Fruit fly (Drosophila melanogaster) whole organism, embryonic: ENCODE results near the gene Nsf2.

Experiments used
- Blimp-1 ChIP-seq: fragments of 200-800 bp; sonication (Bioruptor generic); optimal IDR thresholded peaks from 3 replicates; lab custom pipeline; 2018; ENCODE audit warnings: missing biosample characterization, missing genetic modification characterization, mild to moderate bottlenecking, moderate library complexity, missing genetic modification reagents
- CG10321 ChIP-seq: fragments of 200-800 bp; sonication (Bioruptor generic); IDR thresholded peaks from 2 replicates; pipeline ENCODE4 v1.3.6; 2022; ENCODE audit warnings: missing biosample characterization, missing genetic modification characterization
- CG12769 ChIP-seq: fragments of 200-800 bp; sonication (Bioruptor generic); optimal IDR thresholded peaks from 2 replicates; lab custom pipeline; 2019; ENCODE audit warnings: missing biosample characterization, mild to moderate bottlenecking, missing genetic modification characterization, moderate library complexity
- CG14710 ChIP-seq: fragments of 200-800 bp; sonication (Bioruptor generic); optimal IDR thresholded peaks from 3 replicates; lab custom pipeline; 2019; ENCODE audit warnings: missing biosample characterization, mild to moderate bottlenecking, missing genetic modification characterization, moderate library complexity
- CG15479 ChIP-seq: fragments of 200-800 bp; sonication (Bioruptor generic); optimal IDR thresholded peaks from 3 replicates; lab custom pipeline; 2019; ENCODE audit warnings: missing biosample characterization, mild to moderate bottlenecking, missing genetic modification characterization, moderate library complexity
- CG18262 ChIP-seq: fragments of 200-800 bp; optimal IDR thresholded peaks from 3 replicates; lab custom pipeline; 2019; ENCODE audit warnings: missing biosample characterization, mild to moderate bottlenecking, missing genetic modification characterization, moderate library complexity
- CG2199 ChIP-seq: fragments of 200-800 bp; sonication (Bioruptor generic); IDR thresholded peaks from 3 replicates; pipeline ENCODE4 v1.3.6; 2022; ENCODE audit warnings: missing biosample characterization, missing genetic modification characterization
- CG2875 ChIP-seq: fragments of 200-800 bp; sonication (Bioruptor generic); optimal IDR thresholded peaks from 2 replicates; lab custom pipeline; 2017; ENCODE audit warnings: missing biosample characterization, mild to moderate bottlenecking, missing genetic modification characterization, missing genetic modification reagents
- CG30020 ChIP-seq: fragments of 200-800 bp; optimal IDR thresholded peaks from 2 replicates; lab custom pipeline; 2019; ENCODE audit warnings: missing biosample characterization, mild to moderate bottlenecking, missing genetic modification characterization, moderate library complexity
- CG3163 ChIP-seq: fragments of 200-800 bp; sonication (Bioruptor generic); optimal IDR thresholded peaks from 3 replicates; lab custom pipeline; 2016; ENCODE audit warnings: missing biosample characterization, missing genetic modification characterization
- CG3407 ChIP-seq: fragments of 200-800 bp; sonication (Bioruptor generic); optimal IDR thresholded peaks from 2 replicates; lab custom pipeline; 2018; ENCODE audit warnings: missing biosample characterization, mild to moderate bottlenecking, missing genetic modification characterization
- CG5180 ChIP-seq: fragments of 200-800 bp; sonication (Bioruptor generic); optimal IDR thresholded peaks from 3 replicates; lab custom pipeline; 2017; ENCODE audit warnings: missing biosample characterization, missing genetic modification characterization, mild to moderate bottlenecking, moderate library complexity, missing genetic modification reagents
- CG6813 ChIP-seq: fragments of 200-800 bp; sonication (Bioruptor generic); optimal IDR thresholded peaks from 2 replicates; lab custom pipeline; 2017; ENCODE audit warnings: missing biosample characterization, missing genetic modification characterization, mild to moderate bottlenecking, moderate library complexity, missing genetic modification reagents
- CG8281 ChIP-seq: fragments of 200-800 bp; sonication (Bioruptor generic); optimal IDR thresholded peaks from 2 replicates; lab custom pipeline; 2018; ENCODE audit warnings: missing biosample characterization, mild to moderate bottlenecking, missing genetic modification characterization, moderate library complexity
- CG8290 ChIP-seq, 3 experiments: fragments of 200-800 bp; sonication (Bioruptor generic); optimal IDR thresholded peaks; 2 replicates each; lab custom pipeline; 2016 to 2019; ENCODE audit warnings: missing biosample characterization in 3 of 3, missing genetic modification characterization in 3 of 3, mild to moderate bottlenecking in 2 of 3, moderate library complexity in 1 of 3
- CG8924 ChIP-seq: fragments of 200-800 bp; optimal IDR thresholded peaks from 3 replicates; lab custom pipeline; 2019; ENCODE audit warnings: missing biosample characterization, mild to moderate bottlenecking, missing genetic modification characterization, moderate library complexity
- CG8944 ChIP-seq: fragments of 200-800 bp; sonication (Bioruptor generic); optimal IDR thresholded peaks from 3 replicates; lab custom pipeline; 2016; ENCODE audit warnings: missing biosample characterization, missing genetic modification characterization
- Dip3 ChIP-seq: fragments of 200-800 bp; sonication (Bioruptor generic); optimal IDR thresholded peaks from 3 replicates; lab custom pipeline; 2016; ENCODE audit warnings: missing biosample characterization, missing genetic modification characterization
- Drgx ChIP-seq: fragments of 200-800 bp; sonication (Bioruptor generic); IDR thresholded peaks from 2 replicates; pipeline ENCODE4 v1.3.6; 2022; ENCODE audit warnings: missing biosample characterization, missing genetic modification characterization
- Eip74EF ChIP-seq, 2 experiments: fragments of 200-800 bp in 1 of 2; fragments of >200 bp in 1 of 2; sonication (Bioruptor generic) in 1 of 2; optimal IDR thresholded peaks; 2 replicates each; lab custom pipeline; 2017 to 2019; ENCODE audit warnings: missing biosample characterization in 2 of 2, missing genetic modification characterization in 2 of 2, mild to moderate bottlenecking in 1 of 2, moderate library complexity in 1 of 2
- Fer3 ChIP-seq: fragments of 200-800 bp; sonication (Bioruptor generic); optimal IDR thresholded peaks from 2 replicates; lab custom pipeline; 2018; ENCODE audit warnings: missing biosample characterization, mild to moderate bottlenecking, missing genetic modification characterization, moderate library complexity
- Gug ChIP-seq: fragments of 200-800 bp; sonication (Bioruptor generic); IDR thresholded peaks from 4 replicates; pipeline ENCODE4 v1.3.6; 2022; ENCODE audit warnings: missing biosample characterization, missing genetic modification characterization
- HLHmδ ChIP-seq: fragments of 200-800 bp; sonication (Bioruptor generic); optimal IDR thresholded peaks from 2 replicates; lab custom pipeline; 2018; ENCODE audit warnings: missing biosample characterization, mild to moderate bottlenecking, missing genetic modification characterization, moderate library complexity
- NK7.1 ChIP-seq: fragments of 200-800 bp; sonication (Bioruptor generic); optimal IDR thresholded peaks from 3 replicates; lab custom pipeline; 2016; ENCODE audit warnings: missing biosample characterization, missing genetic modification characterization
- Nf-YC ChIP-seq: fragments of 200-800 bp; optimal IDR thresholded peaks from 3 replicates; lab custom pipeline; 2019; ENCODE audit warnings: missing biosample characterization, mild to moderate bottlenecking, missing genetic modification characterization, moderate library complexity
- Optix ChIP-seq: fragments of 200-800 bp; sonication (Bioruptor generic); IDR thresholded peaks from 3 replicates; pipeline ENCODE4 v1.3.6; 2022; ENCODE audit warnings: missing biosample characterization, missing genetic modification characterization
- Six4 ChIP-seq: fragments of 200-800 bp; sonication (Bioruptor generic); optimal IDR thresholded peaks from 2 replicates; lab custom pipeline; 2016; ENCODE audit warnings: missing biosample characterization, missing genetic modification characterization
- Xrp1 ChIP-seq: fragments of 200-800 bp; sonication (Bioruptor generic); IDR thresholded peaks from 2 replicates; pipeline ENCODE4 v1.3.6; 2022; ENCODE audit warnings: missing biosample characterization, missing genetic modification characterization
- cad ChIP-seq: fragments of >200 bp; optimal IDR thresholded peaks from 2 replicates; lab custom pipeline; 2017; ENCODE audit warnings: missing biosample characterization, missing genetic modification characterization
- cg ChIP-seq: fragments of 200-800 bp; sonication (Bioruptor generic); optimal IDR thresholded peaks from 3 replicates; lab custom pipeline; 2019; ENCODE audit warnings: missing biosample characterization, mild to moderate bottlenecking, missing genetic modification characterization, moderate library complexity
- chinmo ChIP-seq: fragments of 200-800 bp; sonication (Bioruptor generic); IDR thresholded peaks from 4 replicates; pipeline ENCODE4 v1.3.6; 2022; ENCODE audit warnings: missing biosample characterization, missing genetic modification characterization; ENCODE audit not compliant: partially characterized antibody
- crp ChIP-seq, 2 experiments: fragments of 200-800 bp; sonication (Bioruptor generic); optimal IDR thresholded peaks; 2 replicates in 1 of 2; 3 replicates in 1 of 2; lab custom pipeline; 2017; ENCODE audit warnings: missing biosample characterization in 2 of 2, missing genetic modification characterization in 2 of 2, mild to moderate bottlenecking in 1 of 2, moderate library complexity in 1 of 2
- eve ChIP-seq, 2 experiments: fragments of >200 bp; optimal IDR thresholded peaks; 2 replicates each; lab custom pipeline; 2017; ENCODE audit warnings: missing biosample characterization in 2 of 2, missing genetic modification characterization in 2 of 2
- gsb ChIP-seq: fragments of 200-800 bp; sonication (Bioruptor generic); IDR thresholded peaks from 2 replicates; pipeline ENCODE4 v1.3.6; 2022; ENCODE audit warnings: missing biosample characterization, missing genetic modification characterization
- kni ChIP-seq: fragments of 200-800 bp; sonication (Bioruptor generic); optimal IDR thresholded peaks from 3 replicates; lab custom pipeline; 2017; ENCODE audit warnings: mild to moderate bottlenecking, missing biosample characterization, missing genetic modification reagents, missing genetic modification characterization
- oc ChIP-seq: fragments of 200-800 bp; sonication (Bioruptor generic); optimal IDR thresholded peaks from 2 replicates; lab custom pipeline; 2018; ENCODE audit warnings: missing biosample characterization, mild to moderate bottlenecking, missing genetic modification characterization, moderate library complexity
- otp ChIP-seq: fragments of 200-800 bp; sonication (Bioruptor generic); IDR thresholded peaks from 3 replicates; pipeline ENCODE4, ENCODE4 v1.3.6; 2022; ENCODE audit warnings: missing biosample characterization, missing genetic modification characterization
- sd ChIP-seq: fragments of 200-800 bp; sonication (Bioruptor generic); optimal IDR thresholded peaks from 3 replicates; lab custom pipeline; 2018; ENCODE audit warnings: missing biosample characterization, mild to moderate bottlenecking, missing genetic modification characterization, moderate library complexity
- sens ChIP-seq: fragments of 200-800 bp; sonication (Bioruptor generic); peaks from one replicate; lab custom pipeline; 2016; ENCODE audit warnings: missing biosample characterization, missing genetic modification characterization
- slbo ChIP-seq: fragments of 200-800 bp; sonication (Bioruptor generic); IDR thresholded peaks from 2 replicates; pipeline ENCODE4 v1.3.6; 2022; ENCODE audit warnings: missing biosample characterization, missing genetic modification characterization
- unc-4 ChIP-seq: fragments of 200-800 bp; sonication (Bioruptor generic); IDR thresholded peaks from 2 replicates; pipeline ENCODE4 v1.3.6; 2022; ENCODE audit warnings: missing biosample characterization, missing genetic modification characterization; ENCODE audit not compliant: partially characterized antibody
- vvl ChIP-seq: fragments of 200-800 bp; sonication (Bioruptor generic); IDR thresholded peaks from 2 replicates; pipeline ENCODE4 v1.3.6; 2022; ENCODE audit warnings: missing biosample characterization, missing genetic modification characterization
- yki ChIP-seq: fragments of >200 bp; optimal IDR thresholded peaks from 3 replicates; lab custom pipeline; 2018

Gene Nsf2

dm6 chr3R:13794666-13795055 is 43.1 kb downstream of the Nsf2 start (continued):
- TF ChIP-seq CG12769 (peak; percentile 56), CG14710 (tag; lab: Kevin White, UChicago) (peak; percentile 1), slbo (GFP tag; lab: Robert Waterston, UW) (no peak), Six4 (no peak), Nf-YC (peak; percentile 50), vvl (peak; percentile 50; the same call in 1 of the 2 replicates), yki (peak; percentile 73), sens (GFP tag; lab: Kevin White, UChicago) (peak; percentile 75), CG5180 (peak; percentile 76), CG3407 (GFP tag; lab: Kevin White, UChicago) (peak; percentile 20), Eip74EF (GFP tag; optimal IDR thresholded peaks at IDR 0.05; lab: Kevin White, UChicago) (peak; percentile 23 to 99), Gug (GFP tag; lab: Robert Waterston, UW) (no peak), CG2199 (GFP tag; lab: Robert Waterston, UW) (no peak), CG15479 (peak; percentile 48), otp (0 out of 3 replicates have a peak, but pooled peaks have one; percentile 5), CG6813 (peak; percentile 33), Blimp-1 (peak; percentile 29), CG8290 (GFP tag; optimal IDR thresholded peaks at IDR 0.05; lab: Kevin White, UChicago) (no peak), CG8290 (tag; optimal IDR thresholded peaks at IDR 0.05; lab: Kevin White, UChicago) (peak in 1 of 2 experiments; percentile 70), unc-4 (GFP tag; lab: Robert Waterston, UW) (0 out of 2 replicates have a peak, but pooled peaks have one; percentile 17), Fer3 (tag; lab: Kevin White, UChicago) (no peak), CG30020 (tag; lab: Kevin White, UChicago) (no peak), kni (peak; percentile 78), cg (peak; percentile 73), Xrp1 (GFP tag; lab: Robert Waterston, UW) (0 out of 2 replicates have a peak, but pooled peaks have one; percentile 35), crp (GFP tag; optimal IDR thresholded peaks at IDR 0.05; lab: Kevin White, UChicago) (peak in 1 of 2 experiments; percentile 19), CG8924 (tag; lab: Kevin White, UChicago) (peak; percentile 50), CG10321 (GFP tag; lab: Robert Waterston, UW) (peak; percentile 71), gsb (no peak), oc (tag; lab: Kevin White, UChicago) (peak; percentile 32), CG8944 (GFP tag; lab: Kevin White, UChicago) (no peak), cad (GFP tag; lab: Kevin White, UChicago) (peak; percentile 5), sd (tag; lab: Kevin White, UChicago) (peak; percentile 81), HLHmδ (GFP tag; lab: Kevin White, UChicago) (no peak), eve (GFP tag; optimal IDR thresholded peaks at IDR 0.05; lab: Kevin White, UChicago) (peak in 1 of 2 experiments; percentile 5), CG8281 (peak; percentile 1), CG3163 (GFP tag; lab: Kevin White, UChicago) (peak; percentile 97), NK7.1 (GFP tag; lab: Kevin White, UChicago) (no peak), Optix (GFP tag; lab: Robert Waterston, UW) (no peak), chinmo (peak; percentile 87; the same call in 2 of the 4 replicates), CG2875 (GFP tag; lab: Kevin White, UChicago) (peak; percentile 6), Dip3 (no peak), CG18262 (tag; lab: Kevin White, UChicago) (peak; percentile 16), Drgx (peak; percentile 27; the same call in 1 of the 2 replicates)
